Worm (Caenorhabditis elegans) whole organism, early embryonic: ENCODE measurements around the gene aagr-2.
"Not testable (repeated sequence)": the region's sequence is repeated elsewhere in the genome, so short reads cannot be mapped to it uniquely, and the experiment has no call there.

Experiments
- B0310.2 ChIP-seq: sonication (generic microtip); optimal IDR thresholded peaks from 2 replicates; lab custom pipeline; 2016; ENCODE audit warnings: mild to moderate bottlenecking, missing genetic modification characterization, missing compliant biosample characterization
- F13C5.2 ChIP-seq: sonication (generic microtip); optimal IDR thresholded peaks from 2 replicates; lab custom pipeline; 2017; ENCODE audit warnings: mild to moderate bottlenecking, missing genetic modification characterization, inconsistent platforms, missing compliant biosample characterization
- aly-1 ChIP-seq: sonication (generic microtip); optimal IDR thresholded peaks from 2 replicates; lab custom pipeline; 2016; ENCODE audit warnings: missing genetic modification characterization, missing compliant biosample characterization
- ama-1 ChIP-seq: fragments of 150-350 bp; optimal IDR thresholded peaks from 2 replicates; lab custom pipeline; 2014
- ceh-13 ChIP-seq: fragments of 200-800 bp; sonication (Bioruptor generic); optimal IDR thresholded peaks from 2 replicates; lab custom pipeline; 2018; ENCODE audit warnings: mild to moderate bottlenecking, missing genetic modification characterization, missing compliant biosample characterization
- ceh-36 ChIP-seq: sonication (generic microtip); optimal IDR thresholded peaks from 2 replicates; lab custom pipeline; 2016; ENCODE audit warnings: missing genetic modification characterization, inconsistent platforms, missing compliant biosample characterization
- ets-7 ChIP-seq: sonication (generic microtip); optimal IDR thresholded peaks from 2 replicates; lab custom pipeline; 2016; ENCODE audit warnings: missing genotype, missing genetic modification characterization, missing compliant biosample characterization
- flt-1 ChIP-seq: fragments of 200-800 bp; sonication (Bioruptor generic); IDR thresholded peaks from 2 replicates; pipeline ENCODE4 v1.3.6; 2022; ENCODE audit warnings: missing genetic modification characterization, missing compliant biosample characterization
- hmbx-1 ChIP-seq: sonication (generic microtip); optimal IDR thresholded peaks from 2 replicates; lab custom pipeline; 2016; ENCODE audit warnings: mild to moderate bottlenecking, missing genetic modification characterization, missing compliant biosample characterization
- hmg-4 ChIP-seq: fragments of 200-800 bp; sonication (Bioruptor generic); optimal IDR thresholded peaks from 2 replicates; lab custom pipeline; 2018; ENCODE audit warnings: mild to moderate bottlenecking, missing genetic modification characterization, missing compliant biosample characterization
- hnd-1 ChIP-seq: sonication (generic microtip); optimal IDR thresholded peaks from 2 replicates; lab custom pipeline; 2016; ENCODE audit warnings: missing genetic modification characterization, missing compliant biosample characterization
- pes-1 ChIP-seq: fragments of 200-800 bp; sonication (Bioruptor generic); IDR thresholded peaks from 2 replicates; pipeline ENCODE4 v1.3.6; 2022; ENCODE audit warnings: missing genetic modification reagents, missing genetic modification characterization, missing compliant biosample characterization
- scrt-1 ChIP-seq: fragments of 200-800 bp; sonication (Bioruptor generic); IDR thresholded peaks from 2 replicates; pipeline ENCODE4 v1.3.6; 2022; ENCODE audit warnings: missing genetic modification characterization, missing compliant biosample characterization
- sea-1 ChIP-seq: fragments of 200-800 bp; sonication (Bioruptor generic); conservative IDR thresholded peaks from 2 replicates; pipeline ENCODE4 v1.3.6; 2022; ENCODE audit warnings: missing genetic modification characterization, missing compliant biosample characterization
- tbx-11 ChIP-seq: fragments of 200-800 bp; sonication (Bioruptor generic); IDR thresholded peaks from 2 replicates; pipeline ENCODE4 v1.3.6; 2022; ENCODE audit warnings: missing genetic modification characterization, missing compliant biosample characterization
- tbx-37 ChIP-seq: fragments of 200-800 bp; sonication (Bioruptor generic); conservative IDR thresholded peaks from 2 replicates; pipeline ENCODE4 v1.3.6; 2022; ENCODE audit warnings: missing genetic modification reagents, missing genetic modification characterization, missing compliant biosample characterization
- tra-4 ChIP-seq: sonication (generic microtip); optimal IDR thresholded peaks from 2 replicates; lab custom pipeline; 2017; ENCODE audit warnings: missing genetic modification characterization, missing compliant biosample characterization

The aagr-2 gene

DNA sequence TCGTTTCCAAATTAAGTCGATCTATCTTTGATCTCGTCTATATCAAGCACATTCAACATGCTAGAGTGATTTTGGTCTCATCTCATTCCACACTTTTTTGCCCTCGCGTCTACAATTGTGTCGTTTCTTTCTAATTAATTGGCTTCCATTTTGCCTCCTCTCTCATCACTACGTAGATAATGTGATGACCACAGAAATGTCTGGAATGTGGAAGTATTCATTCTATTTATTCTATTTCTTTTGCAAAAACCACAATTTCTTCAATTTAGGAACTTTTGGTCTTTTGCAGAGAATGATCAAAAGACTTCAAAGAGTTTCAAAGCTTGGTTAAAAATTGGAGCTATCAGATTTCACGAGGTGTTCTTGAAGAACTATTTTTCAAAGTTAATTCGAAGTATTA, 9.5 kb downstream of the aagr-2 start:
- no peak for TF ChIP-seq flt-1 (GFP tag; lab: Robert Waterston, UW)
- TF ChIP-seq sea-1 (GFP tag; lab: Robert Waterston, UW) = no peak
- TF ChIP-seq aly-1 = no peak
- no peak for TF ChIP-seq F13C5.2 (tag; lab: Kevin White, UChicago)
- TF ChIP-seq hmbx-1 = no peak
- no peak for TF ChIP-seq ama-1 (lab: Kevin White, UChicago)
- TF ChIP-seq tbx-11 (GFP tag; lab: Robert Waterston, UW) = no peak
- no peak for TF ChIP-seq ceh-36 (tag; lab: Kevin White, UChicago)
- no peak for TF ChIP-seq hnd-1
- no peak for TF ChIP-seq ceh-13 (GFP tag; lab: Kevin White, UChicago)
- TF ChIP-seq tbx-37 (GFP tag; lab: Robert Waterston, UW) = no peak
- no peak for TF ChIP-seq B0310.2 (tag; lab: Kevin White, UChicago)
- TF ChIP-seq hmg-4 = no peak

DNA sequence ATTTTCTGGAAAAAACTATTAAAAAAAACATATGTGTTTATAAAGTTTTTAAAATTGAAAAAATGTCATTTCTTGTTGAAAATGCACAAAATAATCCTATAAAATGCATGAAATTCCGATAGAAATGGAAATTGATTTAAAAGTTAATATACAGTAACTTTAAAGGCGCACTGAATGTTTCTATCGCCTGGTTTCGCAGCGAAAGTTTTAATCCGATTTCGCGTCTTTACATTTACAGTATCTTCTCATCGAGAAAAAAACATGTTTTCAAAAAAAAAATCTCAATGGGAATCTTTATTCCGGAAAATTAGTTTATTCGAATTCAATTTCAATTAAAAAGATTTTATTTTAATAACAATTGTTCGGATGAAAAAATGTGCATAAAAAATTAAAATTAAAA, 10.8 kb downstream of the aagr-2 start, which contains the start of gene R05F9.11:
Gene R05F9.11 (minus strand): TSS at position 5 of the 400 bp plus-strand sequence.
- no peak for TF ChIP-seq tbx-11 (GFP tag; lab: Robert Waterston, UW)

DNA sequence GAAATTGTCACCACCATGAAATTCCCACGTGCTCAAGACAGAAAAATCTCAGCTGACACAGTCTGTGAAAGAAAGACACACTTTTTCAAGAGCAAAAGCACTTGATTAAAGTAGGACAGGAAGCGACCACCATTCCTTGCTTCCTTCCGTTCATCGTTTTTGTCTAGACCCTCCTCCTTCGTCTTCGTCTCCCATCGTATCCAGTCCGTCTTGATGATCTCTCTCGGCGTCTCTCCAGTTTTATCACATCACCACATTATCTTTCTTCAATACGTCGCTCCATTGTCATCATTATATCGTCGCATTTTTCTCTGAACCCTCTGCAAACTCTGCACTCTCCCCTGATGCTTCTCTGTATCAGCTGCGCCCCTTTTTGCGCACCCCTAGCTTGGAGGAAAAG, 16.9 kb downstream of the aagr-2 start:
- TF ChIP-seq ets-7 (no peak), ama-1 (lab: Kevin White, UChicago) (no peak), hnd-1 (no peak), aly-1 (no peak)

DNA sequence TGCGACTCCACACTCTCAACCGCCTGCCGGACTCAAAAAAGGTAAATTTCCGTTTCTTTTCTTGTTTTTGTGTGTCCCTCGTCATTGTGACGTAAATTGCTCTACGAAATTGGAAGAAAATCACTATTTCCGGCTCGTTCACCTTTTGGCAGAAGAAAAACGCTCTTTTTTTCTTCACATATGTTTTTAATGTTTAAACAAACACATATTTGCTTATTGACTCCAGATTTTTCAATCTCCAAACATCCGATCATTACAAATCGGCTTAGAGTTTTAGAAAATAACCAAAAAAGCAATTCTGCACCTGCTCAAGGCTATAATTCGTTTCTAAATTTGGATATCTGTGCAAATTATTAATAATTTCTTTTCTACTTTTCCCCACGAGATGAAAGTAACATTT, 19.2 kb downstream of the aagr-2 start:
- no peak for TF ChIP-seq hnd-1
- no peak for TF ChIP-seq ceh-36 (tag; lab: Kevin White, UChicago)
- TF ChIP-seq ceh-13 (GFP tag; lab: Kevin White, UChicago) = no peak
- no peak for TF ChIP-seq hmg-4
- no peak for TF ChIP-seq ets-7
- no peak for TF ChIP-seq F13C5.2 (tag; lab: Kevin White, UChicago)
- no peak for TF ChIP-seq tra-4 (tag; lab: Kevin White, UChicago)
- no peak for TF ChIP-seq aly-1
- TF ChIP-seq tbx-37 (GFP tag; lab: Robert Waterston, UW) = no peak
- TF ChIP-seq hmbx-1 = no peak
- TF ChIP-seq tbx-11 (GFP tag; lab: Robert Waterston, UW) = no peak
- TF ChIP-seq B0310.2 (tag; lab: Kevin White, UChicago) = no peak

DNA sequence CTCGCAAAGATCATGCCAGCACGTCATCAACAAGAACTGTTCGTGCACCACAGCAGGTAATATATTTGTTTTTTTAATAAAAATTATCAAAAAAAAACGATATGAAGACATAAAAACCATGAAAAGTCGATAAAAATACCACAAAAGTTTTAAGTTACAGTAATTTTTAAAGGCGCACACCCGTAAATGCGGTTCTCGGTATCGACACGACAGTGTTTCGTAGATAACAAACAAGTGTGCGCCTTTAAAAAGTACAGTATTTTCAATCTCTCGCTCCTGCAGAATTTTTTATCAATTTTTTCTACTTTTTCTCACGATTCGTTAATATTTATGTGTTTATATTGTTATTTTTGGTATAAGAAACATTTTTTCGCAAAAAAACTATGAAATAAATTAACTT, 19.7 kb downstream of the aagr-2 start:
- TF ChIP-seq tra-4 (tag; lab: Kevin White, UChicago) = no peak
- TF ChIP-seq hnd-1 = no peak
- no peak for TF ChIP-seq hmg-4
- no peak for TF ChIP-seq B0310.2 (tag; lab: Kevin White, UChicago)
- no peak for TF ChIP-seq F13C5.2 (tag; lab: Kevin White, UChicago)
- TF ChIP-seq flt-1 (GFP tag; lab: Robert Waterston, UW) = no peak
- no peak for TF ChIP-seq aly-1
- no peak for TF ChIP-seq ceh-13 (GFP tag; lab: Kevin White, UChicago)
- TF ChIP-seq ets-7 = no peak
- TF ChIP-seq sea-1 (GFP tag; lab: Robert Waterston, UW) = no peak
- TF ChIP-seq tbx-11 (GFP tag; lab: Robert Waterston, UW) = no peak
- TF ChIP-seq pes-1 (GFP tag; lab: Robert Waterston, UW) = no peak
- TF ChIP-seq hmbx-1 = no peak
- TF ChIP-seq scrt-1 (GFP tag; lab: Robert Waterston, UW) = no peak
- TF ChIP-seq ama-1 (lab: Kevin White, UChicago) = no peak
- TF ChIP-seq tbx-37 (GFP tag; lab: Robert Waterston, UW) = no peak
- TF ChIP-seq ceh-36 (tag; lab: Kevin White, UChicago) = no peak

ce11 chrII:4904778-4905177, 20.3 kb downstream of the aagr-2 start, which contains the start of gene btbd-10:
TSS of gene btbd-10 (plus strand) at chrII:4905008.
- no peak for TF ChIP-seq aly-1
- TF ChIP-seq flt-1 (GFP tag; lab: Robert Waterston, UW) = no peak
- no peak for TF ChIP-seq tbx-37 (GFP tag; lab: Robert Waterston, UW)
- TF ChIP-seq ceh-36 (tag; lab: Kevin White, UChicago) = no peak
- TF ChIP-seq hnd-1 = no peak
- no peak for TF ChIP-seq ceh-13 (GFP tag; lab: Kevin White, UChicago)
- no peak for TF ChIP-seq sea-1 (GFP tag; lab: Robert Waterston, UW)
- TF ChIP-seq F13C5.2 (tag; lab: Kevin White, UChicago) = no peak
- no peak for TF ChIP-seq B0310.2 (tag; lab: Kevin White, UChicago)
- TF ChIP-seq ets-7 = no peak
- TF ChIP-seq tbx-11 (GFP tag; lab: Robert Waterston, UW) = no peak
- TF ChIP-seq ama-1 (lab: Kevin White, UChicago) = no peak
- no peak for TF ChIP-seq scrt-1 (GFP tag; lab: Robert Waterston, UW)
- no peak for TF ChIP-seq tra-4 (tag; lab: Kevin White, UChicago)
- no peak for TF ChIP-seq pes-1 (GFP tag; lab: Robert Waterston, UW)
- no peak for TF ChIP-seq hmg-4
- TF ChIP-seq hmbx-1 = no peak

ce11 chrII:4904277-4904676, 20.8 kb downstream of the aagr-2 start:
- TF ChIP-seq tbx-11 (GFP tag; lab: Robert Waterston, UW) (no peak), F13C5.2 (tag; lab: Kevin White, UChicago) (peak; percentile 3)

- not testable (repeated sequence) for TF ChIP-seq pes-1 (GFP tag; lab: Robert Waterston, UW); tbx-37 (GFP tag; lab: Robert Waterston, UW); ceh-13 (GFP tag; lab: Kevin White, UChicago)
These were observed 21.4 kb downstream of the aagr-2 start, which contains the start of gene sgt-1 for ce11 chrII:4903696-4904095. TSS of gene sgt-1 (minus strand) at chrII:4903796.
